Fruit fly (Drosophila melanogaster) whole organism, embryonic: ENCODE data around the gene CG14230.

ENCODE experiments used
- Atf-2 ChIP-seq: fragments of 200-800 bp; sonication (Bioruptor generic); optimal IDR thresholded peaks from 2 replicates; lab custom pipeline; 2016; ENCODE audit warnings: missing biosample characterization, missing genetic modification characterization
- Bgb ChIP-seq: fragments of 200-800 bp; sonication (Bioruptor generic); IDR thresholded peaks from 2 replicates; pipeline ENCODE4 v1.3.6; 2022; ENCODE audit warnings: missing biosample characterization, missing genetic modification characterization; ENCODE audit not compliant: partially characterized antibody
- CG10431 ChIP-seq: fragments of 200-800 bp; sonication (Bioruptor generic); optimal IDR thresholded peaks from 3 replicates; lab custom pipeline; 2018; ENCODE audit warnings: missing biosample characterization, mild to moderate bottlenecking, missing genetic modification characterization
- CG11504 ChIP-seq: fragments of 200-800 bp; sonication (Bioruptor generic); optimal IDR thresholded peaks from 3 replicates; lab custom pipeline; 2019; ENCODE audit warnings: missing biosample characterization, mild to moderate bottlenecking, missing genetic modification characterization, moderate library complexity
- CG12236 ChIP-seq: fragments of 200-800 bp; sonication (Bioruptor generic); optimal IDR thresholded peaks from 2 replicates; lab custom pipeline; 2016; ENCODE audit warnings: missing biosample characterization, missing genetic modification characterization
- CG14710 ChIP-seq: fragments of 200-800 bp; sonication (Bioruptor generic); optimal IDR thresholded peaks from 3 replicates; lab custom pipeline; 2019; ENCODE audit warnings: missing biosample characterization, mild to moderate bottlenecking, missing genetic modification characterization, moderate library complexity
- CG15073 ChIP-seq: fragments of 200-800 bp; sonication (Bioruptor generic); optimal IDR thresholded peaks from 2 replicates; lab custom pipeline; 2016; ENCODE audit warnings: missing biosample characterization, missing genetic modification characterization
- CG1529 ChIP-seq: fragments of 200-800 bp; sonication (Bioruptor generic); optimal IDR thresholded peaks from 3 replicates; lab custom pipeline; 2018; ENCODE audit warnings: missing biosample characterization, missing genetic modification characterization
- CG2889 ChIP-seq: fragments of 200-800 bp; sonication (Bioruptor generic); IDR thresholded peaks from 3 replicates; pipeline ENCODE4 v1.3.6; 2022; ENCODE audit warnings: missing biosample characterization, missing genetic modification characterization
- CG30020 ChIP-seq: fragments of 200-800 bp; optimal IDR thresholded peaks from 2 replicates; lab custom pipeline; 2019; ENCODE audit warnings: missing biosample characterization, mild to moderate bottlenecking, missing genetic modification characterization, moderate library complexity
- CG31365 ChIP-seq: fragments of 200-800 bp; sonication (Bioruptor generic); optimal IDR thresholded peaks from 2 replicates; lab custom pipeline; 2018; ENCODE audit warnings: missing biosample characterization, mild to moderate bottlenecking, missing genetic modification characterization
- CG3726 ChIP-seq: fragments of 200-800 bp; sonication (Bioruptor generic); IDR thresholded peaks from 3 replicates; pipeline ENCODE4, ENCODE4 v1.3.6; 2022; ENCODE audit warnings: missing biosample characterization, missing genetic modification characterization
- CG4404 ChIP-seq: fragments of 200-800 bp; sonication (Bioruptor generic); IDR thresholded peaks from 2 replicates; pipeline ENCODE4 v1.3.6; 2022; ENCODE audit warnings: missing biosample characterization, missing genetic modification characterization
- CG6654 ChIP-seq: fragments of 200-800 bp; sonication (Bioruptor generic); optimal IDR thresholded peaks from 2 replicates; lab custom pipeline; 2017; ENCODE audit warnings: missing biosample characterization, mild to moderate bottlenecking, missing genetic modification characterization
- CG6689 ChIP-seq: fragments of 200-800 bp; sonication (Bioruptor generic); IDR thresholded peaks from 2 replicates; pipeline ENCODE4 v1.3.6; 2022; ENCODE audit warnings: missing biosample characterization, missing genetic modification characterization
- CG7786 ChIP-seq: fragments of 200-800 bp; sonication (Bioruptor generic); optimal IDR thresholded peaks from 2 replicates; lab custom pipeline; 2016; ENCODE audit warnings: missing biosample characterization, missing genetic modification characterization
- CG7928 ChIP-seq: fragments of 200-800 bp; sonication (Bioruptor generic); optimal IDR thresholded peaks from 2 replicates; lab custom pipeline; 2017; ENCODE audit warnings: missing biosample characterization, mild to moderate bottlenecking, missing genetic modification characterization
- CG8359 ChIP-seq: fragments of 200-800 bp; sonication (Bioruptor generic); optimal IDR thresholded peaks from 2 replicates; lab custom pipeline; 2017; ENCODE audit warnings: missing biosample characterization, mild to moderate bottlenecking, missing genetic modification characterization, borderline replicate concordance
- CG9727 ChIP-seq: fragments of 200-800 bp; sonication (Bioruptor generic); optimal IDR thresholded peaks from 3 replicates; lab custom pipeline; 2017; ENCODE audit warnings: missing biosample characterization, mild to moderate bottlenecking, missing genetic modification characterization
- Chrac-16 ChIP-seq: fragments of 200-800 bp; sonication (Bioruptor generic); optimal IDR thresholded peaks from 3 replicates; lab custom pipeline; 2016; ENCODE audit warnings: missing biosample characterization, missing genetic modification characterization
- CrebB ChIP-seq: fragments of 200-800 bp; sonication (Bioruptor generic); optimal IDR thresholded peaks from 3 replicates; lab custom pipeline; 2018; ENCODE audit warnings: missing biosample characterization, mild to moderate bottlenecking, missing genetic modification characterization
- Dfd ChIP-seq, 2 experiments: fragments of >200 bp; optimal IDR thresholded peaks; 2 replicates each; lab custom pipeline; 2017; ENCODE audit warnings: missing biosample characterization in 2 of 2, missing genetic modification characterization in 2 of 2
- Doc3 ChIP-seq: fragments of 200-800 bp; sonication (Bioruptor generic); IDR thresholded peaks from 3 replicates; pipeline ENCODE4 v1.3.6; 2022; ENCODE audit warnings: missing biosample characterization, missing genetic modification characterization; ENCODE audit not compliant: partially characterized antibody
- Elba2 ChIP-seq: fragments of 200-800 bp; sonication (Bioruptor generic); optimal IDR thresholded peaks from 3 replicates; lab custom pipeline; 2016; ENCODE audit warnings: missing biosample characterization, missing genetic modification characterization
- Hey ChIP-seq: fragments of 200-800 bp; sonication (Bioruptor generic); optimal IDR thresholded peaks from 3 replicates; lab custom pipeline; 2018; ENCODE audit warnings: missing biosample characterization, mild to moderate bottlenecking, missing genetic modification characterization
- Hmx ChIP-seq: fragments of 200-800 bp; sonication (Bioruptor generic); optimal IDR thresholded peaks from 2 replicates; lab custom pipeline; 2016; ENCODE audit warnings: missing biosample characterization, missing genetic modification characterization
- Kr ChIP-seq: fragments of 200-800 bp; sonication (Bioruptor generic); optimal IDR thresholded peaks from 2 replicates; lab custom pipeline; 2017; ENCODE audit warnings: missing biosample characterization, mild to moderate bottlenecking, missing genetic modification characterization
- NFAT ChIP-seq: fragments of 200-800 bp; sonication (Bioruptor generic); IDR thresholded peaks from 2 replicates; pipeline ENCODE4 v1.3.6; 2022; ENCODE audit warnings: missing biosample characterization, missing genetic modification characterization
- Ravus ChIP-seq: fragments of 200-800 bp; sonication (Bioruptor generic); IDR thresholded peaks from 2 replicates; pipeline ENCODE4 v1.3.6; 2022; ENCODE audit warnings: missing biosample characterization, missing genetic modification characterization
- TFAM ChIP-seq: fragments of 200-800 bp; sonication (Bioruptor generic); optimal IDR thresholded peaks from 2 replicates; lab custom pipeline; 2017; ENCODE audit warnings: missing biosample characterization, missing genetic modification characterization, inconsistent platforms
- ab ChIP-seq: fragments of 200-800 bp; sonication (Bioruptor generic); optimal IDR thresholded peaks from 2 replicates; lab custom pipeline; 2016; ENCODE audit warnings: missing biosample characterization, missing genetic modification characterization
- aop ChIP-seq: fragments of 200-800 bp; sonication (Bioruptor generic); IDR thresholded peaks from 2 replicates; pipeline ENCODE4 v1.3.6; 2022; ENCODE audit warnings: missing biosample characterization, missing genetic modification characterization
- ato ChIP-seq: fragments of 200-800 bp; sonication (Bioruptor generic); IDR thresholded peaks from 2 replicates; pipeline ENCODE4 v1.3.6; 2022; ENCODE audit warnings: missing biosample characterization, missing genetic modification characterization; ENCODE audit not compliant: partially characterized antibody
- cato ChIP-seq: fragments of 200-800 bp; sonication (Bioruptor generic); optimal IDR thresholded peaks from 2 replicates; lab custom pipeline; 2016; ENCODE audit warnings: missing biosample characterization, missing genetic modification characterization, borderline replicate concordance
- crp ChIP-seq, 2 experiments: fragments of 200-800 bp; sonication (Bioruptor generic); optimal IDR thresholded peaks; 2 replicates in 1 of 2; 3 replicates in 1 of 2; lab custom pipeline; 2017; ENCODE audit warnings: missing biosample characterization in 2 of 2, missing genetic modification characterization in 2 of 2, mild to moderate bottlenecking in 1 of 2, moderate library complexity in 1 of 2
- da ChIP-seq: fragments of 200-800 bp; sonication (Bioruptor generic); optimal IDR thresholded peaks from 2 replicates; lab custom pipeline; 2016; ENCODE audit warnings: missing biosample characterization, missing genetic modification characterization
- disco-r ChIP-seq: fragments of 200-800 bp; sonication (Bioruptor generic); optimal IDR thresholded peaks from 2 replicates; lab custom pipeline; 2016; ENCODE audit warnings: missing biosample characterization, missing genetic modification characterization
- dmrt99B ChIP-seq: fragments of 200-800 bp; sonication (Bioruptor generic); optimal IDR thresholded peaks from 2 replicates; lab custom pipeline; 2018; ENCODE audit warnings: missing biosample characterization, mild to moderate bottlenecking, missing genetic modification characterization, moderate library complexity
- esg ChIP-seq: fragments of 200-800 bp; sonication (Bioruptor generic); conservative IDR thresholded peaks from 2 replicates; pipeline ENCODE4 v1.3.6; 2022; ENCODE audit warnings: missing biosample characterization, missing genetic modification characterization
- fd102C ChIP-seq: fragments of 200-800 bp; sonication (Bioruptor generic); optimal IDR thresholded peaks from 2 replicates; lab custom pipeline; 2018; ENCODE audit warnings: missing biosample characterization, mild to moderate bottlenecking, missing genetic modification characterization, moderate library complexity
- jigr1 ChIP-seq: fragments of 200-800 bp; sonication (Bioruptor generic); IDR thresholded peaks from 3 replicates; pipeline ENCODE4 v1.3.6; 2022; ENCODE audit warnings: missing biosample characterization, missing genetic modification characterization
- ken ChIP-seq: fragments of 200-800 bp; sonication (Bioruptor generic); IDR thresholded peaks from 3 replicates; pipeline ENCODE4 v1.3.6; 2022; ENCODE audit warnings: missing biosample characterization, missing genetic modification characterization
- knrl ChIP-seq: fragments of 200-800 bp; sonication (Bioruptor generic); IDR thresholded peaks from 3 replicates; pipeline ENCODE4 v1.3.6; 2022; ENCODE audit warnings: missing biosample characterization, missing genetic modification characterization; ENCODE audit not compliant: partially characterized antibody
- luna ChIP-seq: fragments of 200-800 bp; sonication (Bioruptor generic); optimal IDR thresholded peaks from 2 replicates; lab custom pipeline; 2016; ENCODE audit warnings: missing biosample characterization, missing genetic modification characterization
- nerfin-2 ChIP-seq: fragments of 200-800 bp; sonication (Bioruptor generic); IDR thresholded peaks from 2 replicates; pipeline ENCODE4 v1.3.6; 2022; ENCODE audit warnings: missing biosample characterization, missing genetic modification characterization; ENCODE audit not compliant: partially characterized antibody
- pita ChIP-seq: fragments of 200-800 bp; sonication (Bioruptor generic); optimal IDR thresholded peaks from 2 replicates; lab custom pipeline; 2017; ENCODE audit warnings: missing biosample characterization, mild to moderate bottlenecking, missing genetic modification characterization
- pum ChIP-seq: fragments of 200-800 bp; sonication (Bioruptor generic); optimal IDR thresholded peaks from 2 replicates; lab custom pipeline; 2016; ENCODE audit warnings: missing biosample characterization, missing genetic modification characterization
- sima ChIP-seq: fragments of 200-800 bp; sonication (Bioruptor generic); optimal IDR thresholded peaks from 2 replicates; lab custom pipeline; 2016; ENCODE audit warnings: missing biosample characterization, missing genetic modification characterization
- stc ChIP-seq: fragments of 200-800 bp; sonication (Bioruptor generic); IDR thresholded peaks from 2 replicates; pipeline ENCODE4 v1.3.6; 2022; ENCODE audit warnings: missing biosample characterization, missing genetic modification characterization
- yki ChIP-seq: fragments of >200 bp; optimal IDR thresholded peaks from 3 replicates; lab custom pipeline; 2018
- zfh1 ChIP-seq: fragments of 200-800 bp; sonication (Bioruptor generic); IDR thresholded peaks from 3 replicates; pipeline ENCODE4 v1.3.6; 2022; ENCODE audit warnings: missing biosample characterization, missing genetic modification characterization
- zfh2 ChIP-seq: fragments of 200-800 bp; sonication (Bioruptor generic); optimal IDR thresholded peaks from 2 replicates; lab custom pipeline; 2016; ENCODE audit warnings: missing biosample characterization, missing genetic modification characterization

Gene CG14230

DNA sequence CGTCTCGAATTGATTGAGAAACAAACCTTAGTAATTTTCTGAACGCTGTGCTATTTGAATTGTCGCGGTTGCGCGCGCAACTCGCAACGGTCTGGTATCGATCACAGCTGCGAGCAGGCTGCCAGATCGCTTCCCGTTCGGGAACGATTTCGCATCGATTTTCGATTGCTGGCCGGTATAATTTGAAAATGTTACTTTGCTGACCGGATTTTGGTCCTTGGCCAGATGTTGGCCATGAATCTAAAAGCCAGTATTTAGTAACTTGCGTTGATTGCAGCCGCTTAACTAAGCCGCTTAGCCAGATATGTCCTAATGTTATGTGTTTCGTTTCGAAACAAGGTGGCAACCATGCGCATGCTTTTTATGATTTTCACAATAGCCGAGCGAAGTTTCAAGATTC is 44.6 kb downstream of the CG14230 start (continued):
- TF ChIP-seq CG2889 (GFP tag; lab: Robert Waterston, UW) (no peak), CG6654 (GFP tag; lab: Kevin White, UChicago) (no peak), CG15073 (GFP tag; lab: Kevin White, UChicago) (no peak), zfh1 (GFP tag; lab: Robert Waterston, UW) (no peak), CG11504 (tag; lab: Kevin White, UChicago) (no peak), CG30020 (tag; lab: Kevin White, UChicago) (no peak), zfh2 (GFP tag; lab: Kevin White, UChicago) (peak; percentile 7), ken (GFP tag; lab: Robert Waterston, UW) (no peak), CG1529 (GFP tag; lab: Kevin White, UChicago) (no peak), pum (GFP tag; lab: Kevin White, UChicago) (no peak), stc (GFP tag; lab: Robert Waterston, UW) (no peak), jigr1 (no peak), CG12236 (GFP tag; lab: Kevin White, UChicago) (no peak), Dfd (GFP tag; optimal IDR thresholded peaks at IDR 0.05; lab: Kevin White, UChicago) (no peak), CG7786 (GFP tag; lab: Kevin White, UChicago) (peak; percentile 25), da (no peak), Doc3 (GFP tag; lab: Robert Waterston, UW) (no peak), esg (GFP tag; lab: Robert Waterston, UW) (no peak), nerfin-2 (GFP tag; lab: Robert Waterston, UW) (no peak), knrl (GFP tag; lab: Robert Waterston, UW) (peak; percentile 50), CG7928 (GFP tag; lab: Kevin White, UChicago) (no peak), CG31365 (tag; lab: Kevin White, UChicago) (no peak), yki (lab: Kevin White, UChicago) (no peak), NFAT (GFP tag; lab: Robert Waterston, UW) (no peak), Chrac-16 (GFP tag; lab: Kevin White, UChicago) (no peak), aop (GFP tag; lab: Robert Waterston, UW) (no peak), ato (GFP tag; lab: Robert Waterston, UW) (no peak), Hmx (GFP tag; lab: Kevin White, UChicago) (no peak), CG8359 (GFP tag; lab: Kevin White, UChicago) (no peak), Kr (GFP tag; lab: Kevin White, UChicago) (no peak), luna (GFP tag; lab: Kevin White, UChicago) (no peak), pita (GFP tag; lab: Kevin White, UChicago) (no peak), disco-r (GFP tag; lab: Kevin White, UChicago) (no peak), Hey (tag; lab: Kevin White, UChicago) (no peak), Elba2 (GFP tag; lab: Kevin White, UChicago) (no peak), CG6689 (GFP tag; lab: Robert Waterston, UW) (no peak), CG3726 (GFP tag; lab: Robert Waterston, UW) (no peak), fd102C (no peak), Atf-2 (GFP tag; lab: Kevin White, UChicago) (no peak), CrebB (tag; lab: Kevin White, UChicago) (no peak), sima (GFP tag; lab: Kevin White, UChicago) (no peak), crp (GFP tag; optimal IDR thresholded peaks at IDR 0.05; lab: Kevin White, UChicago) (peak in 1 of 2 experiments; percentile 59), Bgb (peak; percentile 35; the same call in 1 of the 2 replicates), cato (GFP tag; lab: Kevin White, UChicago) (no peak), ab (GFP tag; lab: Kevin White, UChicago) (no peak), CG4404 (GFP tag; lab: Robert Waterston, UW) (no peak), CG10431 (GFP tag; lab: Kevin White, UChicago) (no peak), dmrt99B (tag; lab: Kevin White, UChicago) (no peak), Ravus (GFP tag; lab: Robert Waterston, UW) (no peak), CG14710 (tag; lab: Kevin White, UChicago) (peak; percentile 53), CG9727 (GFP tag; lab: Kevin White, UChicago) (no peak), TFAM (no peak)
